Fruit fly (Drosophila melanogaster): ENCODE measurements around the gene CG7992.

The CG7992 gene

DNA sequence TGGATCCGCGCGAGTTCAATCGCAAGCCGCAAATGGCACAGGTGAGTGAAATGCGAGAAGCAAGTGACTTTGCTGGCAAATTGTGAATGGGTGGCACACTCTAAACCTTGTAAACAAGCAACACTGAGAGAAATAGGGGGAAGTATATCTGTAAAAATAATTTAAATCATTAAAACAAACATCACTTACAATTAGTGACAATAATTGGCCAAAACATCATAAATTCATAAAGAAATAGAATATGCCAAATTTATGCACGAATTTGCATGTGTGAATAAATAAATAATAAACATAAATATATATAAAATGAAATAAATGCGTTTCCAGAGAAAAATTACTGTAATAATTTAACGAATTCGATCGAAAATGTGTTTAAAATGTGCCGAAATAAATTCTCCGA, 15.5 kb upstream of the CG7992 start (continued):
- TF ChIP-seq CG4360 (GFP tag; IDR thresholded peaks at IDR 0.05) = no peak
- no peak for TF ChIP-seq Ptx1 (GFP tag; IDR thresholded peaks at IDR 0.05)
- no peak for TF ChIP-seq tup (GFP tag; optimal IDR thresholded peaks at IDR 0.05)
- TF ChIP-seq HHEX (GFP tag; optimal IDR thresholded peaks at IDR 0.05) = no peak

DNA sequence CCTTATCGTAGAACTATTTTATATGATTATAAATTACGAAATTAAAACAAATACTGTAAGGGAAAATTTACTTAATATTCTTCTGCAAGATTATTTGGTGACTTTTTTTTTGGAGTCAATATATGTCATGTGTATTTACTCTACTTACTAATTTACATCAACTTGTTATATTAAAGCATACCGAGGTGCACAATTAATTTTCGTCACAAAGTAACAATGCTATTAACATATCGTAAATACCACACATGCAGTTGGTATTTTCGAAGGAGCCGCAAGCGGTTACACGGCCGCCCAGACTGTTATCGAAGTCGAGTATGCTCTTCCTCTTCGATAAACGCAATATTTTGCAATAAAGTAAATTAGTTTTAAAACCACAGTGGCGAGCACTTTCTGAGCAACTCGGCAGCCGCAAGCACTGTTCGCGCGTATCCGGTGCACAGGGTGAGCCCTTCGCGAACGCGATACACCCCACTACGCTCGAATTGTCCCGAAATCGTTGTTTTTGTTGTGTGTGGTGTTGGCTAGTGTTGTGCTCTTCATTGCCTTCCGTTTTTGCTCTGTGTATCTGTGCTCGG, 14.6 kb upstream of the CG7992 start, which contains the start of gene Vav:
Gene Vav, plus strand, starts transcription at position 293 of the 575 bp plus-strand sequence.
- TF ChIP-seq CG4360 (GFP tag; IDR thresholded peaks at IDR 0.05) = 0 out of 2 replicates have a peak, but pooled peaks have one; percentile 18
- peak; percentile 22 for TF ChIP-seq wek (GFP tag; optimal IDR thresholded peaks at IDR 0.05)
- no peak for TF ChIP-seq ara (GFP tag; IDR thresholded peaks at IDR 0.05)
- TF ChIP-seq Sry-δ (GFP tag; optimal IDR thresholded peaks at IDR 0.05) = peak; percentile 10
- TF ChIP-seq Hr51 (GFP tag; optimal IDR thresholded peaks at IDR 0.05) = no peak
- TF ChIP-seq ato (GFP tag; IDR thresholded peaks at IDR 0.05; ENCODE audit: partially characterized antibody) = peak; percentile 40; the same call in 1 of the 2 replicates
- TF ChIP-seq gfzf (GFP tag; optimal IDR thresholded peaks at IDR 0.05) = peak; percentile 72
- TF ChIP-seq CG7963 (GFP tag; IDR thresholded peaks at IDR 0.05; ENCODE audit: partially characterized antibody) = peak; percentile 20; the same call in 1 of the 3 replicates
- TF ChIP-seq sna (GFP tag; IDR thresholded peaks at IDR 0.05; ENCODE audit: partially characterized antibody) = peak; percentile 50
- TF ChIP-seq tna (GFP tag; IDR thresholded peaks at IDR 0.05; ENCODE audit: partially characterized antibody) = peak; percentile 50; the same call in 1 of the 2 replicates
- TF ChIP-seq prd (optimal IDR thresholded peaks at IDR 0.05) = no peak
- TF ChIP-seq prd (GFP tag; IDR thresholded peaks at IDR 0.05) = 0 out of 3 replicates have a peak, but pooled peaks have one; percentile 4
- TF ChIP-seq gem (tag; optimal IDR thresholded peaks at IDR 0.05) = no peak
- TF ChIP-seq caup (GFP tag; optimal IDR thresholded peaks at IDR 0.05; ENCODE audit: severe bottlenecking) = peak; percentile 17
- 0 out of 3 replicates have a peak, but pooled peaks have one; percentile 23 for TF ChIP-seq CG16813 (GFP tag; IDR thresholded peaks at IDR 0.05; ENCODE audit: partially characterized antibody)
- TF ChIP-seq tio (GFP tag; optimal IDR thresholded peaks at IDR 0.05) = no peak
- no peak for TF ChIP-seq lov (optimal IDR thresholded peaks at IDR 0.05)
- TF ChIP-seq lov (GFP tag; IDR thresholded peaks at IDR 0.05) = no peak
- TF ChIP-seq CG13287 (GFP tag; IDR thresholded peaks at IDR 0.05; ENCODE audit: partially characterized antibody) = peak; percentile 50
- peak; percentile 63 for TF ChIP-seq zf30C (GFP tag; optimal IDR thresholded peaks at IDR 0.05)
- no peak for TF ChIP-seq tap (tag; optimal IDR thresholded peaks at IDR 0.05)
- 0 out of 2 replicates have a peak, but pooled peaks have one; percentile 10 for TF ChIP-seq ham (GFP tag; IDR thresholded peaks at IDR 0.05)
- TF ChIP-seq sob (GFP tag; IDR thresholded peaks at IDR 0.05) = peak; percentile 38; the same call in 1 of the 2 replicates
- peak; percentile 2 for TF ChIP-seq cg (GFP tag; optimal IDR thresholded peaks at IDR 0.05)
- TF ChIP-seq CG13894 (tag; optimal IDR thresholded peaks at IDR 0.05) = no peak
- TF ChIP-seq pzg (GFP tag; optimal IDR thresholded peaks at IDR 0.05) = peak; percentile 48
- TF ChIP-seq CG17385 (GFP tag; optimal IDR thresholded peaks at IDR 0.05) = peak; percentile 92
- peak; percentile 18 for TF ChIP-seq CG12299 (tag; optimal IDR thresholded peaks at IDR 0.05)
- TF ChIP-seq onecut (GFP tag; IDR thresholded peaks at IDR 0.05) = peak; percentile 16; the same call in 1 of the 2 replicates
- peak; percentile 48 for TF ChIP-seq Nf-YC (tag; optimal IDR thresholded peaks at IDR 0.05)
- peak; percentile 35 for TF ChIP-seq CG4617 (GFP tag; optimal IDR thresholded peaks at IDR 0.05; ENCODE audit: borderline replicate concordance)
- TF ChIP-seq CG14710 (tag; optimal IDR thresholded peaks at IDR 0.05) = peak; percentile 24
- peak; percentile 9 for TF ChIP-seq Dp (GFP tag; optimal IDR thresholded peaks at IDR 0.05)
- no peak for TF ChIP-seq dan (GFP tag; IDR thresholded peaks at IDR 0.05)
- TF ChIP-seq Meics (GFP tag; optimal IDR thresholded peaks at IDR 0.05) = peak; percentile 81
- peak; percentile 38 for TF ChIP-seq Jarid2 (GFP tag; optimal IDR thresholded peaks at IDR 0.05)
- 0 out of 3 replicates have a peak, but pooled peaks have one; percentile 6 for TF ChIP-seq dysf (GFP tag; IDR thresholded peaks at IDR 0.05)
- no peak for TF ChIP-seq CG1529 (GFP tag; optimal IDR thresholded peaks at IDR 0.05)
- TF ChIP-seq CG15514 (GFP tag; optimal IDR thresholded peaks at IDR 0.05) = peak; percentile 38
- peak; percentile 44 for TF ChIP-seq nom (GFP tag; optimal IDR thresholded peaks at IDR 0.05)
- TF ChIP-seq CG6791 (GFP tag; IDR thresholded peaks at IDR 0.05; ENCODE audit: partially characterized antibody) = 0 out of 3 replicates have a peak, but pooled peaks have one; percentile 15
- peak; percentile 65 for TF ChIP-seq Med (GFP tag)
